Worm (Caenorhabditis elegans) whole organism, L3 larva: ENCODE measurements around the gene erh-1.

Experiments used
- lin-39 ChIP-seq: fragments of 150-350 bp; optimal IDR thresholded peaks from 2 replicates; lab custom pipeline; 2018; ENCODE audit warnings: missing biosample characterization, missing genetic modification reagents, missing genetic modification characterization
- mdl-1 ChIP-seq: fragments of 150-350 bp; optimal IDR thresholded peaks from 2 replicates; lab custom pipeline; 2014; ENCODE audit warnings: missing biosample characterization, missing genetic modification characterization
- unc-39 ChIP-seq: sonication (generic microtip); optimal IDR thresholded peaks from 4 replicates; lab custom pipeline; 2017; ENCODE audit warnings: missing biosample characterization, missing genetic modification characterization
- unc-62 ChIP-seq: fragments of 150-350 bp; sonication (generic microtip); optimal IDR thresholded peaks from 4 replicates; lab custom pipeline; 2014; ENCODE audit warnings: missing biosample characterization, missing genetic modification reagents, missing genetic modification characterization

DNA sequence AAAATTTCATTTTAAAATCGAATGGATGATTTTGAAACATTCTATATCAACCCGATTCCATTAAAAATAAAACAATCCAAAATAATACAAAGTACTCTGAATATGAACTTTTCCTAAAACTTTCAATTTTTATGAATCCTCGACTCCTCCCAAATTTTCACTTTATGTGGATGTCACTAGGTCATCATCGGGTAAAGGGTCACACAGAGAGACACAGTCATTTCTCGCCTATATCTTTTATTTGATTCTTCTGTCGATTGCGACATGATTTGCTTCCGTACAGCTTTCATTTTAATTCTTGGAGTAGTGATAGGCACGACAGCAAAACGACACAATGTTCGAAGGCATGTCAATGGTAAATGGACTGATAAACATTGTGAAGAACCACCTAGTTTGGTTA, 50.4 kb downstream of the erh-1 start, which contains the start of gene F25D1.3:
- TF ChIP-seq mdl-1 (tag; lab: Kevin White, UChicago) (no peak), unc-39 (tag; lab: Kevin White, UChicago) (no peak), lin-39 (tag; lab: Kevin White, UChicago) (no peak), unc-62 (GFP tag; lab: Kevin White, UChicago) (no peak)
